Worm (Caenorhabditis elegans) whole organism, L2 larva: ENCODE data around the gene T23F6.5.

Source experiments
- ZK546.5 ChIP-seq: sonication (generic microtip); optimal IDR thresholded peaks from 2 replicates; lab custom pipeline; 2017; ENCODE audit warnings: missing biosample characterization, missing genetic modification characterization
- ceh-82 ChIP-seq: fragments of 150-350 bp; optimal IDR thresholded peaks from 2 replicates; lab custom pipeline; 2014; ENCODE audit warnings: missing biosample characterization, missing genetic modification characterization
- dmd-4 ChIP-seq: sonication (generic microtip); optimal IDR thresholded peaks from 2 replicates; lab custom pipeline; 2017; ENCODE audit warnings: missing biosample characterization, missing genetic modification characterization
- elt-1 ChIP-seq: fragments of 150-350 bp; optimal IDR thresholded peaks from 2 replicates; lab custom pipeline; 2014; ENCODE audit warnings: missing biosample characterization, missing genetic modification characterization
- elt-3 ChIP-seq: sonication (generic microtip); optimal IDR thresholded peaks from 2 replicates; lab custom pipeline; 2017; ENCODE audit warnings: missing biosample characterization, missing genetic modification characterization
- fos-1 ChIP-seq: fragments of 150-350 bp; optimal IDR thresholded peaks from 2 replicates; lab custom pipeline; 2014; ENCODE audit warnings: missing biosample characterization, missing genetic modification characterization
- nhr-23 ChIP-seq: fragments of 150-350 bp; optimal IDR thresholded peaks from 2 replicates; lab custom pipeline; 2014; ENCODE audit warnings: missing biosample characterization, missing genetic modification reagents, missing genetic modification characterization
- nhr-25 ChIP-seq: fragments of 150-350 bp; sonication (generic microtip); optimal IDR thresholded peaks from 3 replicates; lab custom pipeline; 2014; ENCODE audit warnings: missing biosample characterization, missing genetic modification characterization
- skn-1 ChIP-seq: sonication (generic microtip); optimal IDR thresholded peaks from 2 replicates; lab custom pipeline; 2017; ENCODE audit warnings: missing biosample characterization, missing genetic modification characterization
- snpc-4 ChIP-seq: fragments of 150-350 bp; optimal IDR thresholded peaks from 2 replicates; lab custom pipeline; 2014; ENCODE audit warnings: missing biosample characterization, missing genetic modification characterization
- unc-62 ChIP-seq: fragments of 150-350 bp; optimal IDR thresholded peaks from 2 replicates; lab custom pipeline; 2014; ENCODE audit warnings: missing biosample characterization, missing genetic modification reagents, missing genetic modification characterization
- ztf-11 ChIP-seq: sonication (generic microtip); optimal IDR thresholded peaks from 2 replicates; lab custom pipeline; 2017; ENCODE audit warnings: missing biosample characterization, missing genetic modification characterization

DNA sequence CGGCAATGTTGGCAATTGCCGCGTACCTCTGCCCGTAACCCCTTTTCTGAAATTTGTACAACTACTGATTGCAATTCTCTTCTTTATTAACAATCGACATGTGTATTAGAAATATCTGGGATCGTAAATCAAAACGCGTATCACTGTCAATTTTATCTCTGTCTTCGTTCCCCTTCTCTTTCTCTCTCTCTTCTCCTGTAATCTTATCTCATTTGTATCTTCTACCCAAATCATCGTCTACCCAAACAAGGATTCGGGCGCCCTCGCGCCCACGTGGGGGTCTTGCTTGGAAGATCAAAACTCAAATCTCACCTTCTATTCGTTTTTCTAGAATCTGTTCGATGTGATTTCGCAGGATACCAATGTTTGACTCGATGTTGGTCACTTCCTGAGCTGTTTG is 30.3 kb downstream of the T23F6.5 start, which contains the start of gene C27D8.2:
- TF ChIP-seq nhr-23 (tag; lab: Kevin White, UChicago) (no peak), nhr-25 (tag; lab: Kevin White, UChicago) (no peak), skn-1 (tag; lab: Kevin White, UChicago) (no peak), elt-3 (tag; lab: Kevin White, UChicago) (no peak), elt-1 (tag; lab: Kevin White, UChicago) (no peak), snpc-4 (tag; lab: Kevin White, UChicago) (no peak), ceh-82 (tag; lab: Kevin White, UChicago) (no peak), ZK546.5 (tag; lab: Kevin White, UChicago) (no peak), ztf-11 (tag; lab: Kevin White, UChicago) (no peak), fos-1 (tag; lab: Kevin White, UChicago) (peak; percentile 7), unc-62 (GFP tag; lab: Kevin White, UChicago) (no peak), dmd-4 (tag; lab: Kevin White, UChicago) (no peak)
